Worm (Caenorhabditis elegans) whole organism, early embryonic: Measurements from ENCODE around the gene Y51B9A.6.
A peak's percentile ranks its signal among the peaks of the same experiment; 100 is the strongest.

ENCODE experiments used
- B0310.2 ChIP-seq: sonication (generic microtip); optimal IDR thresholded peaks from 2 replicates; lab custom pipeline; 2016; ENCODE audit warnings: mild to moderate bottlenecking, missing genetic modification characterization, missing compliant biosample characterization
- F13C5.2 ChIP-seq: sonication (generic microtip); optimal IDR thresholded peaks from 2 replicates; lab custom pipeline; 2017; ENCODE audit warnings: mild to moderate bottlenecking, missing genetic modification characterization, inconsistent platforms, missing compliant biosample characterization
- aly-1 ChIP-seq: sonication (generic microtip); optimal IDR thresholded peaks from 2 replicates; lab custom pipeline; 2016; ENCODE audit warnings: missing genetic modification characterization, missing compliant biosample characterization
- ceh-13 ChIP-seq: fragments of 200-800 bp; sonication (Bioruptor generic); optimal IDR thresholded peaks from 2 replicates; lab custom pipeline; 2018; ENCODE audit warnings: mild to moderate bottlenecking, missing genetic modification characterization, missing compliant biosample characterization
- ceh-36 ChIP-seq: sonication (generic microtip); optimal IDR thresholded peaks from 2 replicates; lab custom pipeline; 2016; ENCODE audit warnings: missing genetic modification characterization, inconsistent platforms, missing compliant biosample characterization
- ets-7 ChIP-seq: sonication (generic microtip); optimal IDR thresholded peaks from 2 replicates; lab custom pipeline; 2016; ENCODE audit warnings: missing genotype, missing genetic modification characterization, missing compliant biosample characterization
- flt-1 ChIP-seq: fragments of 200-800 bp; sonication (Bioruptor generic); IDR thresholded peaks from 2 replicates; pipeline ENCODE4 v1.3.6; 2022; ENCODE audit warnings: missing genetic modification characterization, missing compliant biosample characterization
- hmbx-1 ChIP-seq: sonication (generic microtip); optimal IDR thresholded peaks from 2 replicates; lab custom pipeline; 2016; ENCODE audit warnings: mild to moderate bottlenecking, missing genetic modification characterization, missing compliant biosample characterization
- hmg-4 ChIP-seq: fragments of 200-800 bp; sonication (Bioruptor generic); optimal IDR thresholded peaks from 2 replicates; lab custom pipeline; 2018; ENCODE audit warnings: mild to moderate bottlenecking, missing genetic modification characterization, missing compliant biosample characterization
- pes-1 ChIP-seq: fragments of 200-800 bp; sonication (Bioruptor generic); IDR thresholded peaks from 2 replicates; pipeline ENCODE4 v1.3.6; 2022; ENCODE audit warnings: missing genetic modification reagents, missing genetic modification characterization, missing compliant biosample characterization
- scrt-1 ChIP-seq: fragments of 200-800 bp; sonication (Bioruptor generic); IDR thresholded peaks from 2 replicates; pipeline ENCODE4 v1.3.6; 2022; ENCODE audit warnings: missing genetic modification characterization, missing compliant biosample characterization
- sea-1 ChIP-seq: fragments of 200-800 bp; sonication (Bioruptor generic); conservative IDR thresholded peaks from 2 replicates; pipeline ENCODE4 v1.3.6; 2022; ENCODE audit warnings: missing genetic modification characterization, missing compliant biosample characterization
- tbx-37 ChIP-seq: fragments of 200-800 bp; sonication (Bioruptor generic); conservative IDR thresholded peaks from 2 replicates; pipeline ENCODE4 v1.3.6; 2022; ENCODE audit warnings: missing genetic modification reagents, missing genetic modification characterization, missing compliant biosample characterization
- tra-4 ChIP-seq: sonication (generic microtip); optimal IDR thresholded peaks from 2 replicates; lab custom pipeline; 2017; ENCODE audit warnings: missing genetic modification characterization, missing compliant biosample characterization

Y51B9A.6 gene

DNA sequence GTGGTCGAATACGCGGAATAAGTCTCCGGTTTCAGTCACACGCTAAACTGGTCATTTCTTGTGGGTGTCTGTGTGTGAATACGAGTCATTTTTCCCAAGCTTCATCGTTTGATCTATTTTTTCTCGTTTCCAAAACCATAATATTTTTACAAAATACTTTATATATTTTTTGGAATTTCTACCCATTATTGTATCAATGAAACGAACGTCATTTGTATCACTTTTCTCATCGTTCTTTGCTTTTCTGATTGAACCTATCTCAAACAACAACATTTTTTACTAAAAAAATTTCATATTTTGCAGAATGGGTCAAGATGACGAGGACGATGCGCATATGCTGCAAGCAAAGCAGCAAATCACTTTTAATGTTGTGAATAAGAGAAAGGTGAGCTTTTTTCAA lies 44.8 kb downstream of the Y51B9A.6 start, which contains the start of gene mel-11:
mel-11 (plus strand) TSS at position 301 of the 400 bp plus-strand sequence.
- TF ChIP-seq scrt-1: no peak
- TF ChIP-seq ceh-36: no peak
- no peak for TF ChIP-seq flt-1 (GFP tag; lab: Robert Waterston, UW)
- no peak for TF ChIP-seq B0310.2
- no peak for TF ChIP-seq hmbx-1 (tag; lab: Kevin White, UChicago)
- no peak for TF ChIP-seq pes-1
- no peak for TF ChIP-seq ceh-13

DNA sequence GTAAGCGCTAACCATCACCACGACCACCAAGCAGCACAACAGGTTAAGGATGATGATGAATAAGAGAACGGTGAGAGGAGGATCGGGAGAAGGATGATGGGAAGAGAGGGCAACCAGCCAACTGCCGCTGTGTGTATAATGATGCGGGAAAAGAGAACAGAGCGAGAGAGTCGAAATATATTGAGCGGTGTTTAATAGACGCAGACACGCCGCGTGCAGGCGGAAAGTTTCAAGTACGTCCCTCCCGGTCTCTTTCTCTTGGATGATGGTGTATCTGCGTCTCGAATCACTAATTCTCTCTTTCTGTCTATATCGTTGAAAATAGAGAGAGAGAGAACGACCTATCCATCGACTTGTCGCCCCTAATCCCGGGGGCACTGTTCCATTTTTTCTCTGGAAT lies 46.3 kb downstream of the Y51B9A.6 start:
- TF ChIP-seq aly-1 (tag; lab: Kevin White, UChicago) (no peak), tbx-37 (GFP tag; lab: Robert Waterston, UW) (no peak), hmg-4 (GFP tag; lab: Kevin White, UChicago) (peak; percentile 49)

DNA sequence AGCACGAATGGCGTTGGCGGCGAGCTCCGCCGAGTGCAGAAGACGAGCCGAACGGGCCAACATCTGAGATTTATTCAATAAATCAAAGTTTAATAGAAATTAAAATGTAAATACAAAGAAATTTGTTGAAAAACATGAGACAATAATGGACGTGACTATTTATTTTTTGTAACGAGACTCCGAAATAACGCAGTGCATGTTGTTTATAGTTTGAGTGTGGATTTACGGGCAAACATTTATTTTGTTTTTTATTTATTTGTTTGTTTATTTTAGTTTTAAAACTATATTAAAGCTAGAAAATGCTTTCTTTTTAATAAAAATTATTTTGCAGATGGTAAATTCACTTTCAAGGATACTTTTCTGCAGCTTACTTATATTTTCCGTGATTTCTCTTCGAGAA lies 50.3 kb downstream of the Y51B9A.6 start, which contains the start of the genes sdhb-1 and cup-15:
sdhb-1 (minus strand) TSS at position 63 of the 400 bp plus-strand sequence.
cup-15 (plus strand) TSS at position 332 of the 400 bp plus-strand sequence.
- TF ChIP-seq B0310.2 (no peak), F13C5.2 (tag; lab: Kevin White, UChicago) (no peak), aly-1 (tag; lab: Kevin White, UChicago) (no peak), flt-1 (GFP tag; lab: Robert Waterston, UW) (no peak), sea-1 (no peak), scrt-1 (no peak), ceh-36 (no peak), pes-1 (no peak), hmg-4 (GFP tag; lab: Kevin White, UChicago) (no peak), ceh-13 (no peak), ets-7 (tag; lab: Kevin White, UChicago) (no peak), tra-4 (tag; lab: Kevin White, UChicago) (no peak)
